Worm (Caenorhabditis elegans) whole organism, L1 larva: Measurements from ENCODE around the gene lin-39.

Experiments used
- F16B12.6 ChIP-seq: fragments of 150-350 bp; optimal IDR thresholded peaks from 2 replicates; lab custom pipeline; 2014; ENCODE audit warnings: missing biosample characterization, missing genetic modification characterization
- blmp-1 ChIP-seq: fragments of 150-350 bp; optimal IDR thresholded peaks from 2 replicates; lab custom pipeline; 2014; ENCODE audit warnings: missing biosample characterization, missing genetic modification characterization
- ceh-63 ChIP-seq: fragments of 200-800 bp; sonication (Bioruptor generic); optimal IDR thresholded peaks from 2 replicates; lab custom pipeline; 2018; ENCODE audit warnings: mild to moderate bottlenecking, missing genetic modification characterization, missing compliant biosample characterization
- ceh-8 ChIP-seq: fragments of 200-800 bp; sonication (Bioruptor generic); optimal IDR thresholded peaks from 2 replicates; lab custom pipeline; 2018; ENCODE audit warnings: mild to moderate bottlenecking, missing genetic modification characterization, moderate library complexity, missing compliant biosample characterization
- ceh-88 ChIP-seq: fragments of 200-800 bp; sonication (Bioruptor generic); IDR thresholded peaks from 2 replicates; pipeline ENCODE4 v1.3.6; 2022; ENCODE audit warnings: missing genetic modification characterization, missing compliant biosample characterization
- ces-1 ChIP-seq: fragments of 150-350 bp; optimal IDR thresholded peaks from 2 replicates; lab custom pipeline; 2014; ENCODE audit warnings: missing biosample characterization, missing genetic modification reagents, missing genetic modification characterization
- dsc-1 ChIP-seq: sonication (generic microtip); optimal IDR thresholded peaks from 2 replicates; lab custom pipeline; 2016; ENCODE audit warnings: mild to moderate bottlenecking, missing genetic modification characterization, missing compliant biosample characterization
- elt-2 ChIP-seq: sonication (generic microtip); optimal IDR thresholded peaks from 2 replicates; lab custom pipeline; 2016; ENCODE audit warnings: missing genetic modification characterization, mild to moderate bottlenecking, inconsistent platforms, missing compliant biosample characterization, missing genetic modification reagents
- elt-3 ChIP-seq, 6 experiments: fragments of 150-350 bp in 1 of 6; sonication (generic microtip); optimal IDR thresholded peaks; 2 replicates each; lab custom pipeline; 2017 to 2018; ENCODE audit warnings: missing biosample characterization in 6 of 6, missing genetic modification characterization in 6 of 6, inconsistent platforms in 1 of 6
- ets-5 ChIP-seq: fragments of 200-800 bp; sonication (Bioruptor generic); IDR thresholded peaks from 2 replicates; pipeline ENCODE4 v1.3.6; 2022; ENCODE audit warnings: missing genetic modification characterization, missing compliant biosample characterization
- fkh-10 ChIP-seq: sonication (generic microtip); optimal IDR thresholded peaks from 2 replicates; lab custom pipeline; 2017; ENCODE audit warnings: missing biosample characterization, missing genetic modification reagents, missing genetic modification characterization
- fkh-4 ChIP-seq: sonication (generic microtip); optimal IDR thresholded peaks from 2 replicates; lab custom pipeline; 2016; ENCODE audit warnings: missing compliant biosample characterization, missing genetic modification characterization, borderline replicate concordance
- fkh-8 ChIP-seq: sonication (generic microtip); optimal IDR thresholded peaks from 2 replicates; lab custom pipeline; 2016; ENCODE audit warnings: mild to moderate bottlenecking, missing genetic modification characterization, missing compliant biosample characterization
- irx-1 ChIP-seq: sonication (generic microtip); optimal IDR thresholded peaks from 2 replicates; lab custom pipeline; 2016; ENCODE audit warnings: missing genetic modification characterization, missing compliant biosample characterization
- isw-1 ChIP-seq: fragments of 200-800 bp; sonication (Bioruptor generic); IDR thresholded peaks from 2 replicates; pipeline ENCODE4 v1.3.6; 2022; ENCODE audit warnings: missing genetic modification characterization, missing compliant biosample characterization
- lin-14 ChIP-seq: fragments of 200-800 bp; sonication (Bioruptor generic); optimal IDR thresholded peaks from 2 replicates; lab custom pipeline; 2018; ENCODE audit warnings: mild to moderate bottlenecking, missing genetic modification characterization, moderate library complexity, missing compliant biosample characterization
- lin-15B ChIP-seq: fragments of 150-350 bp; sonication (generic microtip); optimal IDR thresholded peaks from 3 replicates; lab custom pipeline; 2014; ENCODE audit warnings: missing biosample characterization, missing genetic modification characterization
- lin-39 ChIP-seq: fragments of 150-350 bp; optimal IDR thresholded peaks from 2 replicates; lab custom pipeline; 2014; ENCODE audit warnings: missing biosample characterization, missing genetic modification reagents, missing genetic modification characterization
- lir-3 ChIP-seq: sonication (generic microtip); optimal IDR thresholded peaks from 2 replicates; lab custom pipeline; 2016; ENCODE audit warnings: mild to moderate bottlenecking, missing genetic modification characterization, moderate library complexity, missing compliant biosample characterization; ENCODE audit not compliant: poor library complexity
- mef-2 ChIP-seq: fragments of 150-350 bp; optimal IDR thresholded peaks from 2 replicates; lab custom pipeline; 2014; ENCODE audit warnings: missing biosample characterization, missing genetic modification characterization
- nhr-11 ChIP-seq: fragments of 150-350 bp; optimal IDR thresholded peaks from 2 replicates; lab custom pipeline; 2014; ENCODE audit warnings: missing biosample characterization, missing genetic modification characterization
- nhr-237 ChIP-seq: fragments of 150-350 bp; optimal IDR thresholded peaks from 2 replicates; lab custom pipeline; 2014; ENCODE audit warnings: missing biosample characterization, missing genetic modification characterization
- nhr-47 ChIP-seq: sonication (generic microtip); optimal IDR thresholded peaks from 2 replicates; lab custom pipeline; 2016; ENCODE audit warnings: mild to moderate bottlenecking, missing genetic modification characterization, moderate library complexity, missing compliant biosample characterization
- nhr-71 ChIP-seq: sonication (generic microtip); optimal IDR thresholded peaks from 2 replicates; lab custom pipeline; 2016; ENCODE audit warnings: mild to moderate bottlenecking, missing genetic modification characterization, moderate library complexity, missing compliant biosample characterization
- nhr-85 ChIP-seq: sonication (generic microtip); peaks from one replicate; lab custom pipeline; 2016; ENCODE audit warnings: missing genetic modification characterization, inconsistent platforms, missing compliant biosample characterization
- nhr-90 ChIP-seq: sonication (generic microtip); optimal IDR thresholded peaks from 2 replicates; lab custom pipeline; 2016; ENCODE audit warnings: mild to moderate bottlenecking, missing genetic modification characterization, missing compliant biosample characterization; ENCODE audit not compliant: poor library complexity
- pag-3 ChIP-seq: sonication (generic microtip); optimal IDR thresholded peaks from 2 replicates; lab custom pipeline; 2017; ENCODE audit warnings: missing genetic modification characterization, mild to moderate bottlenecking, missing compliant biosample characterization, antibody characterized with exemption, borderline replicate concordance; ENCODE audit not compliant: insufficient read depth
- pax-3 ChIP-seq: fragments of 200-800 bp; sonication (Bioruptor generic); optimal IDR thresholded peaks from 2 replicates; lab custom pipeline; 2018; ENCODE audit warnings: mild to moderate bottlenecking, missing genetic modification characterization, moderate library complexity, missing compliant biosample characterization
- pqm-1 ChIP-seq: sonication (generic microtip); optimal IDR thresholded peaks from 3 replicates; lab custom pipeline; 2017; ENCODE audit warnings: missing biosample characterization, missing genetic modification characterization
- snpc-4 ChIP-seq: fragments of 150-350 bp; optimal IDR thresholded peaks from 2 replicates; lab custom pipeline; 2014; ENCODE audit warnings: missing biosample characterization, missing genetic modification characterization
- snu-23 ChIP-seq: sonication (generic microtip); optimal IDR thresholded peaks from 2 replicates; lab custom pipeline; 2016; ENCODE audit warnings: missing genetic modification characterization, missing compliant biosample characterization
- sox-4 ChIP-seq: sonication (generic microtip); optimal IDR thresholded peaks from 2 replicates; lab custom pipeline; 2016; ENCODE audit warnings: missing genetic modification characterization, missing compliant biosample characterization
- swsn-7 ChIP-seq: sonication (generic microtip); optimal IDR thresholded peaks from 2 replicates; lab custom pipeline; 2016; ENCODE audit warnings: missing genetic modification characterization, missing compliant biosample characterization
- tlp-1 ChIP-seq: fragments of 150-350 bp; optimal IDR thresholded peaks from 2 replicates; lab custom pipeline; 2014; ENCODE audit warnings: missing biosample characterization, missing genetic modification characterization
- unc-130 ChIP-seq: fragments of 150-350 bp; optimal IDR thresholded peaks from 2 replicates; lab custom pipeline; 2017; ENCODE audit warnings: missing biosample characterization, missing genetic modification characterization, inconsistent platforms
- unc-30 ChIP-seq: sonication (generic microtip); optimal IDR thresholded peaks from 2 replicates; lab custom pipeline; 2017; ENCODE audit warnings: missing biosample characterization, missing genetic modification characterization
- unc-62 ChIP-seq: fragments of 150-350 bp; optimal IDR thresholded peaks from 2 replicates; lab custom pipeline; 2014; ENCODE audit warnings: missing biosample characterization, missing genetic modification reagents, missing genetic modification characterization
- xbp-1 ChIP-seq: sonication (generic microtip); optimal IDR thresholded peaks from 2 replicates; lab custom pipeline; 2016; ENCODE audit warnings: missing genetic modification characterization, missing compliant biosample characterization
- zip-4 ChIP-seq: fragments of 200-800 bp; sonication (Bioruptor generic); optimal IDR thresholded peaks from 2 replicates; lab custom pipeline; 2018; ENCODE audit warnings: mild to moderate bottlenecking, missing genetic modification characterization, moderate library complexity, missing compliant biosample characterization

The lin-39 gene

ce11 chrIII:7570083-7570695, 33.8 kb upstream of the lin-39 start, which contains the start of gene R13A5.7 (continued):
- TF ChIP-seq fkh-10 (peak; percentile 40), pqm-1 (no peak), lin-14 (GFP tag; lab: Kevin White, UChicago) (peak; percentile 97), zip-4 (GFP tag; lab: Kevin White, UChicago) (peak; percentile 12), dsc-1 (tag; lab: Kevin White, UChicago) (peak; percentile 59), lin-39 (tag; lab: Kevin White, UChicago) (no peak), pax-3 (tag; lab: Kevin White, UChicago) (peak; percentile 48), snu-23 (peak; percentile 82), nhr-71 (peak; percentile 89), unc-62 (GFP tag; lab: Kevin White, UChicago) (no peak), lin-15B (peak; percentile 31), unc-30 (no peak), blmp-1 (tag; lab: Kevin White, UChicago) (peak; percentile 58), nhr-90 (tag; lab: Kevin White, UChicago) (peak; percentile 59), isw-1 (peak; percentile 38), ces-1 (GFP tag; lab: Kevin White, UChicago) (peak; percentile 18), nhr-11 (tag; lab: Kevin White, UChicago) (peak; percentile 61), unc-130 (tag; lab: Kevin White, UChicago) (no peak), xbp-1 (tag; lab: Kevin White, UChicago) (peak; percentile 85)
- TF ChIP-seq, all 84 proteins: peak for 50

- TF ChIP-seq ceh-88 (GFP tag; lab: Robert Waterston, UW) (no peak), nhr-85 (peak; percentile 60), pag-3 (tag; lab: Kevin White, UChicago) (peak; percentile 6), lin-14 (GFP tag; lab: Kevin White, UChicago) (peak; percentile 28), fkh-8 (tag; lab: Kevin White, UChicago) (no peak), elt-3 (tag; optimal IDR thresholded peaks at IDR 0.05; lab: Kevin White, UChicago) (peak in 2 of 6 experiments; percentile 28 to 60)
These were observed 29.7 kb upstream of the lin-39 start, which contains the start of gene ttr-32 for ce11 chrIII:7566098-7566497. TSS of gene ttr-32 (plus strand) at chrIII:7566411.

ce11 chrIII:7565247-7565646, 28.8 kb upstream of the lin-39 start, which contains the start of gene ttr-8:
TSS of gene ttr-8 (minus strand) at chrIII:7565347.
- no peak for TF ChIP-seq ceh-8 (GFP tag; lab: Kevin White, UChicago)
- TF ChIP-seq snpc-4: no peak
- no peak for TF ChIP-seq lin-39 (tag; lab: Kevin White, UChicago)
- no peak for TF ChIP-seq nhr-11 (tag; lab: Kevin White, UChicago)
- TF ChIP-seq elt-2 (tag; lab: Kevin White, UChicago): no peak
- TF ChIP-seq swsn-7 (tag; lab: Kevin White, UChicago): no peak
- no peak for TF ChIP-seq fkh-4 (tag; lab: Kevin White, UChicago)

ce11 chrIII:7561872-7562271, 25.4 kb upstream of the lin-39 start, which contains the start of gene lgc-12:
TSS of gene lgc-12 (plus strand) at chrIII:7562172.
- TF ChIP-seq irx-1 (tag; lab: Kevin White, UChicago): no peak
- no peak for TF ChIP-seq lir-3 (tag; lab: Kevin White, UChicago)
- TF ChIP-seq mef-2 (tag; lab: Kevin White, UChicago): no peak
- no peak for TF ChIP-seq xbp-1 (tag; lab: Kevin White, UChicago)
- TF ChIP-seq nhr-47 (tag; lab: Kevin White, UChicago): no peak
- TF ChIP-seq sox-4 (tag; lab: Kevin White, UChicago): no peak
- TF ChIP-seq swsn-7 (tag; lab: Kevin White, UChicago): no peak
- TF ChIP-seq tlp-1 (tag; lab: Kevin White, UChicago): no peak
- TF ChIP-seq nhr-237: no peak
- TF ChIP-seq pqm-1: no peak
- no peak for TF ChIP-seq F16B12.6 (tag; lab: Kevin White, UChicago)
- TF ChIP-seq nhr-85: no peak
- TF ChIP-seq ets-5 (GFP tag; lab: Robert Waterston, UW): no peak
- no peak for TF ChIP-seq ceh-63 (GFP tag; lab: Kevin White, UChicago)
